Worm (Caenorhabditis elegans) whole organism, L1 larva: ENCODE data around the gene F55C9.15.
"Not testable (repeated sequence)": the region's sequence is repeated elsewhere in the genome, so short reads cannot be mapped to it uniquely, and the experiment has no call there.

ENCODE experiments used
- C16A3.4 ChIP-seq: fragments of 150-350 bp; optimal IDR thresholded peaks from 2 replicates; lab custom pipeline; 2014; ENCODE audit warnings: missing biosample characterization, missing genetic modification characterization
- C34B4.2 ChIP-seq: sonication (generic microtip); optimal IDR thresholded peaks from 2 replicates; lab custom pipeline; 2017; ENCODE audit warnings: mild to moderate bottlenecking, missing genetic modification characterization, missing compliant biosample characterization
- F16B12.6 ChIP-seq: fragments of 150-350 bp; optimal IDR thresholded peaks from 2 replicates; lab custom pipeline; 2014; ENCODE audit warnings: missing biosample characterization, missing genetic modification characterization
- ama-1 ChIP-seq: fragments of 150-350 bp; optimal IDR thresholded peaks from 2 replicates; lab custom pipeline; 2014
- efl-1 ChIP-seq, 4 experiments: fragments of 150-350 bp; optimal IDR thresholded peaks in 3 of 4; peaks in 1 of 4; 1 replicate in 1 of 4; 2 replicates in 3 of 4; lab custom pipeline; 2014; ENCODE audit warnings: missing biosample characterization in 2 of 4, missing genetic modification characterization in 2 of 4, missing genetic modification reagents in 2 of 4
- elt-2 ChIP-seq: sonication (generic microtip); optimal IDR thresholded peaks from 2 replicates; lab custom pipeline; 2016; ENCODE audit warnings: missing genetic modification characterization, mild to moderate bottlenecking, inconsistent platforms, missing compliant biosample characterization, missing genetic modification reagents
- elt-3 ChIP-seq, 6 experiments: fragments of 150-350 bp in 1 of 6; sonication (generic microtip); optimal IDR thresholded peaks; 2 replicates each; lab custom pipeline; 2017 to 2018; ENCODE audit warnings: missing biosample characterization in 6 of 6, missing genetic modification characterization in 6 of 6, inconsistent platforms in 1 of 6
- fkh-10 ChIP-seq: sonication (generic microtip); optimal IDR thresholded peaks from 2 replicates; lab custom pipeline; 2017; ENCODE audit warnings: missing biosample characterization, missing genetic modification reagents, missing genetic modification characterization
- fkh-8 ChIP-seq: sonication (generic microtip); optimal IDR thresholded peaks from 2 replicates; lab custom pipeline; 2016; ENCODE audit warnings: mild to moderate bottlenecking, missing genetic modification characterization, missing compliant biosample characterization
- hlh-4 ChIP-seq: sonication (generic microtip); optimal IDR thresholded peaks from 2 replicates; lab custom pipeline; 2016; ENCODE audit warnings: mild to moderate bottlenecking, missing genetic modification characterization, missing compliant biosample characterization
- lin-13 ChIP-seq: fragments of 150-350 bp; optimal IDR thresholded peaks from 2 replicates; lab custom pipeline; 2014; ENCODE audit warnings: missing biosample characterization, missing genetic modification reagents, missing genetic modification characterization
- lsy-2 ChIP-seq, 2 experiments: fragments of 150-350 bp; optimal IDR thresholded peaks; 2 replicates each; lab custom pipeline; 2014; ENCODE audit warnings: missing biosample characterization in 2 of 2, missing genetic modification characterization in 2 of 2
- mab-9 ChIP-seq: fragments of 200-800 bp; sonication (Bioruptor generic); IDR thresholded peaks from 2 replicates; pipeline ENCODE4 v1.3.6; 2022; ENCODE audit warnings: missing genetic modification reagents, missing genetic modification characterization, missing compliant biosample characterization
- mdl-1 ChIP-seq, 2 experiments: fragments of 150-350 bp; optimal IDR thresholded peaks; 2 replicates each; lab custom pipeline; 2014 to 2017; ENCODE audit warnings: missing biosample characterization in 2 of 2, missing genetic modification characterization in 2 of 2, inconsistent platforms in 1 of 2
- mef-2 ChIP-seq: fragments of 150-350 bp; optimal IDR thresholded peaks from 2 replicates; lab custom pipeline; 2014; ENCODE audit warnings: missing biosample characterization, missing genetic modification characterization
- nhr-12 ChIP-seq: sonication (generic microtip); optimal IDR thresholded peaks from 2 replicates; lab custom pipeline; 2017; ENCODE audit warnings: missing biosample characterization, missing genetic modification characterization
- nhr-19 ChIP-seq: fragments of 200-800 bp; sonication (Bioruptor generic); conservative IDR thresholded peaks from 2 replicates; pipeline ENCODE4 v1.3.6; 2022; ENCODE audit warnings: missing genetic modification characterization, missing compliant biosample characterization
- nhr-76 ChIP-seq: sonication (generic microtip); optimal IDR thresholded peaks from 2 replicates; lab custom pipeline; 2017; ENCODE audit warnings: missing biosample characterization, missing genetic modification characterization
- nhr-84 ChIP-seq: sonication (generic microtip); optimal IDR thresholded peaks from 2 replicates; lab custom pipeline; 2017; ENCODE audit warnings: missing biosample characterization, missing genetic modification characterization
- nhr-85 ChIP-seq: sonication (generic microtip); peaks from one replicate; lab custom pipeline; 2016; ENCODE audit warnings: missing genetic modification characterization, inconsistent platforms, missing compliant biosample characterization
- nhr-90 ChIP-seq: sonication (generic microtip); optimal IDR thresholded peaks from 2 replicates; lab custom pipeline; 2016; ENCODE audit warnings: mild to moderate bottlenecking, missing genetic modification characterization, missing compliant biosample characterization; ENCODE audit not compliant: poor library complexity
- pax-3 ChIP-seq: fragments of 200-800 bp; sonication (Bioruptor generic); optimal IDR thresholded peaks from 2 replicates; lab custom pipeline; 2018; ENCODE audit warnings: mild to moderate bottlenecking, missing genetic modification characterization, moderate library complexity, missing compliant biosample characterization
- rnt-1 ChIP-seq: sonication (generic microtip); optimal IDR thresholded peaks from 2 replicates; lab custom pipeline; 2016; ENCODE audit warnings: mild to moderate bottlenecking, missing genetic modification characterization, moderate library complexity, missing compliant biosample characterization
- snpc-4 ChIP-seq: fragments of 150-350 bp; optimal IDR thresholded peaks from 2 replicates; lab custom pipeline; 2014; ENCODE audit warnings: missing biosample characterization, missing genetic modification characterization
- unc-130 ChIP-seq: fragments of 150-350 bp; optimal IDR thresholded peaks from 2 replicates; lab custom pipeline; 2017; ENCODE audit warnings: missing biosample characterization, missing genetic modification characterization, inconsistent platforms
- zip-4 ChIP-seq: fragments of 200-800 bp; sonication (Bioruptor generic); optimal IDR thresholded peaks from 2 replicates; lab custom pipeline; 2018; ENCODE audit warnings: mild to moderate bottlenecking, missing genetic modification characterization, moderate library complexity, missing compliant biosample characterization
- ztf-4 ChIP-seq: fragments of 150-350 bp; optimal IDR thresholded peaks from 2 replicates; lab custom pipeline; 2014; ENCODE audit warnings: missing biosample characterization, missing genetic modification characterization

F55C9.15 gene

ce11 chrV:19329263-19329662 lies 22.5 kb upstream of the F55C9.15 start, which contains the start of gene fbxb-65:
Gene fbxb-65, plus strand, starts transcription at chrV:19329563.
- TF ChIP-seq zip-4 (GFP tag; lab: Kevin White, UChicago) (no peak), hlh-4 (tag; lab: Kevin White, UChicago) (peak; percentile 61), elt-3 (tag; optimal IDR thresholded peaks at IDR 0.05; lab: Kevin White, UChicago) (no peak), lin-13 (GFP tag; lab: Kevin White, UChicago) (no peak), nhr-90 (tag; lab: Kevin White, UChicago) (no peak), snpc-4 (tag; lab: Kevin White, UChicago) (no peak)
- TF ChIP-seq, all 84 proteins: peak for 1

- TF ChIP-seq efl-1 (optimal IDR thresholded peaks at IDR 0.05; lab: Kevin White, UChicago) (no peak), efl-1 (GFP tag; optimal IDR thresholded peaks at IDR 0.05 in 1 of 2; lab: Kevin White, UChicago) (peak in 1 of 2 experiments; percentile 75), lsy-2 (tag; optimal IDR thresholded peaks at IDR 0.05; lab: Kevin White, UChicago) (no peak)
These were observed 18.6 kb upstream of the F55C9.15 start for ce11 chrV:19325436-19325835.

ce11 chrV:19322387-19322786 lies 15.6 kb upstream of the F55C9.15 start, which contains the start of gene C43D7.4:
Gene C43D7.4, minus strand, starts transcription at chrV:19322487.
- no peak for TF ChIP-seq ama-1 (lab: Kevin White, UChicago)
- TF ChIP-seq mef-2 (tag; lab: Kevin White, UChicago), result no peak
- no peak for TF ChIP-seq C34B4.2 (tag; lab: Kevin White, UChicago)
- TF ChIP-seq nhr-76, result no peak
- TF ChIP-seq nhr-12, result no peak
- TF ChIP-seq nhr-85 (tag; lab: Kevin White, UChicago), result no peak
- no peak for TF ChIP-seq pax-3 (tag; lab: Kevin White, UChicago)

- TF ChIP-seq elt-2 (tag; lab: Kevin White, UChicago) (peak; percentile 25), fkh-10 (GFP tag; lab: Kevin White, UChicago) (no peak), nhr-84 (no peak)
- TF ChIP-seq, all 84 proteins: peak for 1
These were observed 13.6 kb upstream of the F55C9.15 start, which contains the start of gene sdz-6 for ce11 chrV:19320385-19320784. Gene sdz-6, plus strand, starts transcription at chrV:19320613.

- TF ChIP-seq elt-2 (tag; lab: Kevin White, UChicago) (peak; percentile 69), mab-9 (GFP tag; lab: Robert Waterston, UW) (no peak)
These were observed 12.7 kb upstream of the F55C9.15 start, which contains the start of gene C43D7.7 for ce11 chrV:19319460-19319995. Gene C43D7.7, minus strand, starts transcription at chrV:19319510.

ce11 chrV:19317058-19317457 lies 10.3 kb upstream of the F55C9.15 start, which contains the start of gene srh-208:
Gene srh-208, plus strand, starts transcription at chrV:19317358.
- not testable (repeated sequence) for TF ChIP-seq efl-1 (optimal IDR thresholded peaks at IDR 0.05; lab: Kevin White, UChicago); efl-1 (GFP tag; optimal IDR thresholded peaks at IDR 0.05 in 1 of 2; lab: Kevin White, UChicago); F16B12.6 (tag; lab: Kevin White, UChicago); fkh-8 (tag; lab: Kevin White, UChicago)

- TF ChIP-seq nhr-76 (no peak), C16A3.4 (tag; lab: Kevin White, UChicago) (no peak), mdl-1 (tag; optimal IDR thresholded peaks at IDR 0.05; lab: Kevin White, UChicago) (no peak), unc-130 (tag; lab: Kevin White, UChicago) (no peak), nhr-19 (GFP tag; lab: Robert Waterston, UW) (no peak), ztf-4 (tag; lab: Kevin White, UChicago) (no peak), rnt-1 (no peak)
These were observed 6.2 kb upstream of the F55C9.15 start, which contains the start of gene fbxb-64 for ce11 chrV:19312975-19313374. Gene fbxb-64, plus strand, starts transcription at chrV:19313275.
